Worm (Caenorhabditis elegans) whole organism, dauer: ENCODE data around the gene nhr-260.

ENCODE experiments used
- unc-62 ChIP-seq: sonication (generic microtip); optimal IDR thresholded peaks from 2 replicates; lab custom pipeline; 2017; ENCODE audit warnings: missing biosample characterization, missing genetic modification reagents, missing genetic modification characterization

nhr-260 gene

ce11 chrV:1521845-1522244, 10.4 kb upstream of the nhr-260 start, which contains the start of gene str-240:
Gene str-240 (minus strand): TSS chrV:1521945.
- TF ChIP-seq unc-62 = no peak

DNA sequence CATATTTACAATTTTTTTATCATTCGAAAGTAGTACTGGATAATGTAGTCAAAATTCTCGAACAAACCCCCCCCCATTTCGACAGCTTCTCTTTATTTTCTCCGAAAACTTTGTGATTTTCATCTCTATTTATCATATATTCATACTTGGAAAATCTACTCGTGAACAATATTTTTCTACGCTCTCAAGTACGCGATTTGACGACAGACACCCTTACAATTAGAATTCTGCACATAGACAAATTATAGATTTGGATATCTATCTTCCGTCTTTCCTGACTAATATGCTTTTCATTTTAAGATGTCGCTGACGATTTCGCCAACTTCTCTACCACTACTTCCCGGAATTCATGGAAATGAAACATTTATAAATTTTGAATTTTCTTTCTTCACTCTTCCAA, 5.4 kb downstream of the nhr-260 start, which contains the start of gene sru-28:
Gene sru-28, plus strand, starts transcription at position 301 of the 400 bp plus-strand sequence.
- TF ChIP-seq unc-62 = no peak

ce11 chrV:1499140-1499539, 12.3 kb downstream of the nhr-260 start, which contains the start of gene sru-27:
Gene sru-27 (plus strand): TSS chrV:1499440.
- TF ChIP-seq unc-62 = no peak

DNA sequence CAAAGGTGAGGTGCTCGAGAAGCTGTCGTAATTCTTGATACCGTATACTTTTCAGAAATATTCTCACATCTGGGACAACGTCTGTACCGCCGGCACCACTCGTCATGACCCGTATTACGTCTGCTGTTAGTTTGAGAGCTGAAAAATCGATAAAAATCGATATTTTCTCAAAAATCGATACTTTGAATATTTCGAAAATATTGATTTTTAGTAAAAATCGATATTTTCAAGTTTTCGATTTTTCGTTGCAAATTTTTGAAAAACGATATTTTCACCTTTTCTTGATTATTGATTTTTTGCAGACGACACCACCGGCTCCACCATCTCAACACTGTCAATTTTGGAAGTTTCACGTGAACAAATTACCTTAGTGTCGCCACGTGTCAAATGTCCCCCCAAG, 15.7 kb downstream of the nhr-260 start:
- TF ChIP-seq unc-62 = no peak

ce11 chrV:1495334-1495733, 16.1 kb downstream of the nhr-260 start, which contains the start of gene C38C3.3:
Gene C38C3.3 (plus strand): TSS chrV:1495634.
- no peak for TF ChIP-seq unc-62

DNA sequence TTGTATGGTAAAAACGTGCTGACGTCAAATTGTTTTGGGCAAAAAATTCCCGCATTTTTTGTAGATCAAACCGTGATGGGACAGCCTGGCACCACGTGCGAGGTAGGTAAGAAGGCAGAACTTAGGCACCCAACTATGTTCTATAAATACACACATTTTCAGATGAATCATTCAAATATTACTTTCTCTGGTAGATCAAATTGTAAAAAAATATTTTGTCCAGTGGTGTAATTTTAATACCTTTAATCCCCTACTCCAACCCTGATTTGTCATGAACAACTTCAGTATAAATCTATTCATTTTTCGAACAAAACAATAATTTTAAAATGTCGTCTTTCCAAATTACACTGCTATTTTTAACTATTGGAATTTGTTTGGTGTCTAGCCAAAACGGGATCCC, 17.0 kb downstream of the nhr-260 start, which contains the start of gene spig-7:
Gene spig-7, plus strand, starts transcription at position 301 of the 400 bp plus-strand sequence.
- TF ChIP-seq unc-62 = no peak

ce11 chrV:1491510-1491909, 19.9 kb downstream of the nhr-260 start, which contains the start of gene C38C3.6:
Gene C38C3.6 (minus strand): TSS chrV:1491610.
- no peak for TF ChIP-seq unc-62

DNA sequence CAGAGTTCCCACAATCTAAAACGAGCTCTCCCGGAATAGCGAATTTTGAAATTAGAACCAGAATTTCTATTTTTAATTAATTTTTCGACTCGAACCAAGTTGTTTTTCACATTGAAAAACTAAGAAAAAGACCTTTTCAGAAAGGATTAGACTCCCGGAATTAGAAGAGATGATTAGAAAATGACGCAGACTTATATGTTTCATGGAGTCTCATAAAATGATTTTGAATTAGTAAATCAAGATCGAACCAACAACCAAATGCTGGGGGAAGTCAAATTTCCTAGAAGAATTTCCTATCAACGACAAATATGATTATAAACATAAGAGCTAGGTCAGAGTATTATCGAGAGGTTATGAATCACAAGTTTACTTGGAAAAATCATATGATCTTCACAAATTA, 22.8 kb downstream of the nhr-260 start:
- TF ChIP-seq unc-62 = no peak

DNA sequence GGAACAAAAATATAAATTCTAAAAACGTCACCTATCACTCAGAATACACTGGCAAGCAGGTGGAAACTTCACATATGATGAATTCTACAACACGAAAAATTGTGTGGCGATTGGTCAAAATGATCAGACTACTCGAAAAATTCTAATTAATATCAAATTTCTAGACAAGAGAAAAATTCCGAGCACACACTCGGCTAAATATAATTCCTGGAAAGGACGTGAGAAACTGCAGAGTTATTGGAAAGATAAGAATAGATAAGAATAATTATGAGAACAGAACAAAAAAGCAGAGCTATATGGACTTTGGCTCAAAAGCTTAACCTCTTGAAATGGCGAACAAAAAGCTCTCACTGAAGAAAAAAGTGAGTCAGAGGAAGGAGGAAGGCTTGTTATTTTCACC, 24.2 kb downstream of the nhr-260 start:
- TF ChIP-seq unc-62 = no peak

DNA sequence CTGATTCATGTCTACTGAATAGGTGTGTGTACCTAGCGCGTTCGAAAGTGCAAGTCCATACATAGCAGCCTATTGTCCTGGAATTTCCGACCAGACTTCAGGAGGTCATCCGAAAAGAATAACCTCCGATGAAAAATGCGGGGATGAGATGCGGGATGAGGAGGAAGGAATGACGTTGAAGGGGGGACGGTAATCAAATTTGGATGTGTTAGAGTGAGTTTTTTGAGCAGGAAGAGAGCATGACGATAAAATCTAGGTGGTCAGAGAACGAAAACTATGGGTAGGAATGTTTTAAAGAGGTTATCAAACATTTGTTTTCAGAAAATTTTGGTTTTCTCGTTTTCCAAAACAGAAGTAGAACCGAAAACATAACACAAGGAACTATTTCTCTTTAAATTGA, 25.4 kb downstream of the nhr-260 start:
- no peak for TF ChIP-seq unc-62

DNA sequence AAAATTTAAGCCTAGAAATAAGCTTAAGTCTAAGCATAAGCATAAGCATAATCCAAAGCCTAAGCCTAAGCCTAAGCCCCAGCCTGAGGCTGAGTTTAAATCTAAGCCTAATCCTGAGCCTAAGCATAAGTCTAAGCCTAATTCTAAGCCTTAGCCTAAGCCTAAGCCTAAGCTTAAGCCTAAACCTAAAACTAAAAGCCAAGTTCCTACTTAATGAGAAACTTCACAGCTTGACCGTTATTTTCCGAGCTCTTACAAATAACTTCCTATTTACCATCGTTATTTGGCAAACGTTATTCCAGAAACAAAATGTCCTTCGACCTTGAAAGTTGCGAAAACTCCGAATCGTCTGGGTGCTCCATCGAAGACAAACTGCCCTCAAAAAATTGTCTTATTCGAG, 29.7 kb downstream of the nhr-260 start, which contains the start of gene C38C3.4:
Gene C38C3.4, plus strand, starts transcription at position 301 of the 400 bp plus-strand sequence.
- no peak for TF ChIP-seq unc-62

DNA sequence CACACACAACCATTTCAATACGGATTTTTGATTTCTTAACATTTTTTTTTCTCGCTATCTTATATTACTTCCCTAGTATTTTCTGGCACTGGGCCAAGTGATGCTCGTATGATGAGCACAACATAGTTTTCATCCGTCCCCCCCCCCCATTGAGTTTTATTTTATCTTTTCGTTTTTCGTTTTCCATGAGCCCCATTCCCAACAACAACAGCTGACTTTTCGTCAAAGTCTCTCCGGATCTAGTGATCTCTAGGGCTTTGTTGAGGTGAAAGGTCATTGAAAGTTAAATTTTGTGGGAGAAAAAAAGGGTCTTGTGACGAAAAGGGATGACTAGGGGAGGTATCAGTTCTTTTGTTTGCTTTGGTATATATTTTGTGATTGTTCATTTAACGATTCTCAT, 30.6 kb downstream of the nhr-260 start:
- TF ChIP-seq unc-62 = no peak

DNA sequence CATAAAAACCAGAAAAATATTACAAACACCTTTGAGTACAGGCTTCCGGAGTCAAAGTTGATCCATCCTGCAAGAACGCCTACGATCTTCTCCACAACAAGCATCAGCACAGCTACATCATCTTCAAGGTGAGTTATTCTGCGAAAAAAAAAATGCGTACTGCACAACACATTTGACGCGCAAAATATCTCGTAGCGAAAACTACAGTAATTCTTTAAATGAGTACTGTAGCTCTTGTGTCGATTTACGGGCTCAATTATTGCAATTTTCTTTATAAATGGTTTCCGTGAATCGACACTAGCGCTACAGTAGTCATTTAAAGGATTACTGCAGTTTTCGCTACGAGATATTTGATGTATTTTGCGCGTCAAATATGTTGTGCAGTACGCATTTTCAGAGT, 34.6 kb downstream of the nhr-260 start:
- no peak for TF ChIP-seq unc-62

- no peak for TF ChIP-seq unc-62
Observed at ce11 chrV:1476284-1476792, 35.1 kb downstream of the nhr-260 start.

- TF ChIP-seq unc-62 = no peak
Observed at ce11 chrV:1474486-1475125, 36.8 kb downstream of the nhr-260 start, which contains the start of the genes F53E2.2 and unc-60. Gene F53E2.2 (plus strand): TSS chrV:1475086. Gene unc-60 (plus strand): TSS chrV:1475086.

DNA sequence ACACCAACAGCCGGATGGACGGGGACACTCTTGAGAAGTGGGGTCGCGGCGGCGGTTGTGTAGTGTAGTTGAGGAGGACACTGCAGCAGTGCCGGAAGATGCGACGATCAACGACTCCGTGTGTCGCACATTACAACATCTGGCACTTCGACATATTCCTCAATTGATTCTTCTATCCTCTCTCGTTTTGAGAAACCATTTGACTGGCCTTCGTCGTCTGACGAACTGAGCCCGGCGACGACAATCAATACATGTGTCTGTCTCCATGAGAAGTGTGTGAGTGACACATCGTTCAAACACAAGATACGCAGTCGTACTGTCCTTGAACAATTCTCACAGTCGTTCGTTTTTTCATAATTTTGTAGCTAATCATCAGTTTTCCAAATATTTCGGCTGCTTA, 38.9 kb downstream of the nhr-260 start:
- TF ChIP-seq unc-62 = no peak

ce11 chrV:1471977-1472376, 39.5 kb downstream of the nhr-260 start:
- TF ChIP-seq unc-62 = no peak
